Fruit fly (Drosophila melanogaster) whole organism, embryonic: ENCODE measurements around the gene RpS28a.

Experiments
- CG10366 ChIP-seq: fragments of 200-800 bp; sonication (Bioruptor generic); IDR thresholded peaks from 2 replicates; pipeline ENCODE4 v1.3.6; 2022; ENCODE audit warnings: missing biosample characterization, missing genetic modification characterization
- CG10565 ChIP-seq: fragments of 200-800 bp; sonication (Bioruptor generic); optimal IDR thresholded peaks from 3 replicates; lab custom pipeline; 2016; ENCODE audit warnings: missing biosample characterization, mild to moderate bottlenecking, missing genetic modification characterization
- CG11504 ChIP-seq: fragments of 200-800 bp; sonication (Bioruptor generic); optimal IDR thresholded peaks from 3 replicates; lab custom pipeline; 2019; ENCODE audit warnings: missing biosample characterization, mild to moderate bottlenecking, missing genetic modification characterization, moderate library complexity
- CG12942 ChIP-seq: fragments of 200-800 bp; sonication (Bioruptor generic); optimal IDR thresholded peaks from 3 replicates; lab custom pipeline; 2016; ENCODE audit warnings: missing biosample characterization, missing genetic modification characterization
- CG13287 ChIP-seq: fragments of 200-800 bp; sonication (Bioruptor generic); IDR thresholded peaks from 2 replicates; pipeline ENCODE4 v1.3.6; 2022; ENCODE audit warnings: missing biosample characterization, missing genetic modification characterization; ENCODE audit not compliant: partially characterized antibody
- CG13894 ChIP-seq: fragments of 200-800 bp; sonication (Bioruptor generic); optimal IDR thresholded peaks from 3 replicates; lab custom pipeline; 2018; ENCODE audit warnings: missing biosample characterization, mild to moderate bottlenecking, missing genetic modification characterization, moderate library complexity
- CG14965 ChIP-seq: fragments of 200-800 bp; sonication (Bioruptor generic); optimal IDR thresholded peaks from 2 replicates; lab custom pipeline; 2016; ENCODE audit warnings: missing biosample characterization, missing genetic modification characterization, borderline replicate concordance
- CG15479 ChIP-seq: fragments of 200-800 bp; sonication (Bioruptor generic); optimal IDR thresholded peaks from 3 replicates; lab custom pipeline; 2019; ENCODE audit warnings: missing biosample characterization, mild to moderate bottlenecking, missing genetic modification characterization, moderate library complexity
- CG1647 ChIP-seq: fragments of 200-800 bp; sonication (Bioruptor generic); optimal IDR thresholded peaks from 3 replicates; lab custom pipeline; 2016; ENCODE audit warnings: missing biosample characterization, missing genetic modification characterization
- CG18619 ChIP-seq: fragments of 200-800 bp; sonication (Bioruptor generic); optimal IDR thresholded peaks from 3 replicates; lab custom pipeline; 2017; ENCODE audit warnings: missing biosample characterization, mild to moderate bottlenecking, missing genetic modification characterization
- CG32767 ChIP-seq: fragments of 200-800 bp; sonication (Bioruptor generic); IDR thresholded peaks from 2 replicates; pipeline ENCODE4 v1.3.6; 2022; ENCODE audit warnings: missing biosample characterization, missing genetic modification characterization
- CG34224 ChIP-seq: fragments of 200-800 bp; sonication (Bioruptor generic); IDR thresholded peaks from 3 replicates; pipeline ENCODE4 v1.3.6; 2022; ENCODE audit warnings: missing biosample characterization, missing genetic modification characterization; ENCODE audit not compliant: partially characterized antibody
- CG4820 ChIP-seq: fragments of 200-800 bp; sonication (Bioruptor generic); optimal IDR thresholded peaks from 3 replicates; lab custom pipeline; 2016; ENCODE audit warnings: missing biosample characterization, missing genetic modification characterization
- CG4854 ChIP-seq: fragments of 200-800 bp; sonication (Bioruptor generic); optimal IDR thresholded peaks from 2 replicates; lab custom pipeline; 2016; ENCODE audit warnings: missing biosample characterization, missing genetic modification characterization, inconsistent platforms
- CG5953 ChIP-seq: fragments of 200-800 bp; sonication (Bioruptor generic); IDR thresholded peaks from 2 replicates; pipeline ENCODE4 v1.3.6; 2022; ENCODE audit warnings: missing biosample characterization, missing genetic modification characterization
- CG6689 ChIP-seq: fragments of 200-800 bp; sonication (Bioruptor generic); IDR thresholded peaks from 2 replicates; pipeline ENCODE4 v1.3.6; 2022; ENCODE audit warnings: missing biosample characterization, missing genetic modification characterization
- CG6765 ChIP-seq: fragments of 200-800 bp; sonication (Bioruptor generic); optimal IDR thresholded peaks from 3 replicates; lab custom pipeline; 2017; ENCODE audit warnings: missing biosample characterization, mild to moderate bottlenecking, missing genetic modification characterization
- CG8089 ChIP-seq: fragments of 200-800 bp; sonication (Bioruptor generic); optimal IDR thresholded peaks from 3 replicates; lab custom pipeline; 2016; ENCODE audit warnings: missing biosample characterization, missing genetic modification characterization
- Camta ChIP-seq: fragments of 200-800 bp; sonication (Bioruptor generic); optimal IDR thresholded peaks from 2 replicates; lab custom pipeline; 2016; ENCODE audit warnings: missing biosample characterization, missing genetic modification characterization
- D ChIP-seq, 2 experiments: fragments of 200-800 bp in 1 of 2; fragments of >200 bp in 1 of 2; sonication (Bioruptor generic) in 1 of 2; optimal IDR thresholded peaks; 2 replicates in 1 of 2; 3 replicates in 1 of 2; lab custom pipeline; 2017; ENCODE audit warnings: mild to moderate bottlenecking in 1 of 2, missing biosample characterization in 1 of 2, missing genetic modification characterization in 1 of 2, missing genetic modification reagents in 1 of 2
- Dek ChIP-seq: fragments of 200-800 bp; sonication (Bioruptor generic); optimal IDR thresholded peaks from 3 replicates; lab custom pipeline; 2019; ENCODE audit warnings: missing biosample characterization, mild to moderate bottlenecking, missing genetic modification characterization, moderate library complexity
- Eip74EF ChIP-seq, 2 experiments: fragments of 200-800 bp in 1 of 2; fragments of >200 bp in 1 of 2; sonication (Bioruptor generic) in 1 of 2; optimal IDR thresholded peaks; 2 replicates each; lab custom pipeline; 2017 to 2019; ENCODE audit warnings: missing biosample characterization in 2 of 2, missing genetic modification characterization in 2 of 2, mild to moderate bottlenecking in 1 of 2, moderate library complexity in 1 of 2
- Fer1 ChIP-seq: fragments of 200-800 bp; sonication (Bioruptor generic); optimal IDR thresholded peaks from 2 replicates; lab custom pipeline; 2017; ENCODE audit warnings: missing biosample characterization, mild to moderate bottlenecking, missing genetic modification characterization
- H2.0 ChIP-seq: fragments of 200-800 bp; sonication (Bioruptor generic); IDR thresholded peaks from 2 replicates; pipeline ENCODE4 v1.3.6; 2022; ENCODE audit warnings: missing biosample characterization, missing genetic modification characterization
- Lim3 ChIP-seq: fragments of 200-800 bp; sonication (Bioruptor generic); IDR thresholded peaks from 2 replicates; pipeline ENCODE4 v1.3.6; 2022; ENCODE audit warnings: missing biosample characterization, missing genetic modification characterization
- Mrtf ChIP-seq: fragments of 200-800 bp; sonication (Bioruptor generic); IDR thresholded peaks from 3 replicates; pipeline ENCODE4 v1.3.6; 2022; ENCODE audit warnings: missing biosample characterization, missing genetic modification characterization
- NC2α ChIP-seq: fragments of 200-800 bp; sonication (Bioruptor generic); optimal IDR thresholded peaks from 2 replicates; lab custom pipeline; 2016; ENCODE audit warnings: missing biosample characterization, missing genetic modification characterization
- NC2β ChIP-seq: fragments of 200-800 bp; sonication (Bioruptor generic); optimal IDR thresholded peaks from 2 replicates; lab custom pipeline; 2016; ENCODE audit warnings: missing biosample characterization, missing genetic modification characterization
- caup ChIP-seq: fragments of 200-800 bp; sonication (Bioruptor generic); optimal IDR thresholded peaks from 3 replicates; lab custom pipeline; 2017; ENCODE audit warnings: missing biosample characterization, mild to moderate bottlenecking, missing genetic modification characterization, moderate library complexity; ENCODE audit not compliant: severe bottlenecking
- eve ChIP-seq, 2 experiments: fragments of >200 bp; optimal IDR thresholded peaks; 2 replicates each; lab custom pipeline; 2017; ENCODE audit warnings: missing biosample characterization in 2 of 2, missing genetic modification characterization in 2 of 2
- fd102C ChIP-seq: fragments of 200-800 bp; sonication (Bioruptor generic); optimal IDR thresholded peaks from 2 replicates; lab custom pipeline; 2018; ENCODE audit warnings: missing biosample characterization, mild to moderate bottlenecking, missing genetic modification characterization, moderate library complexity
- fd96Cb ChIP-seq: fragments of 200-800 bp; sonication (Bioruptor generic); optimal IDR thresholded peaks from 2 replicates; lab custom pipeline; 2018; ENCODE audit warnings: missing biosample characterization, mild to moderate bottlenecking, missing genetic modification characterization, moderate library complexity
- gro ChIP-seq: fragments of 200-800 bp; sonication (Bioruptor generic); optimal IDR thresholded peaks from 2 replicates; lab custom pipeline; 2016; ENCODE audit warnings: missing biosample characterization, missing genetic modification characterization
- gsb-n ChIP-seq: fragments of 200-800 bp; sonication (Bioruptor generic); optimal IDR thresholded peaks from 3 replicates; lab custom pipeline; 2018; ENCODE audit warnings: missing biosample characterization, mild to moderate bottlenecking, missing genetic modification characterization
- ham ChIP-seq: fragments of 200-800 bp; sonication (Bioruptor generic); IDR thresholded peaks from 2 replicates; pipeline ENCODE4 v1.3.6; 2022; ENCODE audit warnings: missing biosample characterization, missing genetic modification characterization
- ind ChIP-seq: fragments of 200-800 bp; sonication (Bioruptor generic); optimal IDR thresholded peaks from 3 replicates; lab custom pipeline; 2016; ENCODE audit warnings: missing biosample characterization, missing genetic modification characterization
- lola ChIP-seq, 3 experiments: fragments of >200 bp in 2 of 3; fragments of 200-800 bp in 1 of 3; sonication (Bioruptor generic) in 1 of 3; optimal IDR thresholded peaks; 2 replicates each; lab custom pipeline; 2017 to 2019; ENCODE audit warnings: missing biosample characterization in 3 of 3, missing genetic modification characterization in 3 of 3, mild to moderate bottlenecking in 1 of 3, moderate library complexity in 1 of 3
- mirr ChIP-seq: fragments of 200-800 bp; sonication (Bioruptor generic); optimal IDR thresholded peaks from 3 replicates; lab custom pipeline; 2018; ENCODE audit warnings: missing biosample characterization, mild to moderate bottlenecking, missing genetic modification characterization
- mld ChIP-seq: fragments of 200-800 bp; sonication (Bioruptor generic); IDR thresholded peaks from 3 replicates; pipeline ENCODE4 v1.3.6; 2022; ENCODE audit warnings: missing biosample characterization, missing genetic modification characterization; ENCODE audit not compliant: partially characterized antibody
- nerfin-2 ChIP-seq: fragments of 200-800 bp; sonication (Bioruptor generic); IDR thresholded peaks from 2 replicates; pipeline ENCODE4 v1.3.6; 2022; ENCODE audit warnings: missing biosample characterization, missing genetic modification characterization; ENCODE audit not compliant: partially characterized antibody
- pnt ChIP-seq: fragments of 200-800 bp; sonication (Bioruptor generic); optimal IDR thresholded peaks from 3 replicates; lab custom pipeline; 2016; ENCODE audit warnings: missing biosample characterization, missing genetic modification characterization
- prd ChIP-seq, 3 experiments: fragments of >200 bp in 2 of 3; fragments of 200-800 bp in 1 of 3; sonication (Bioruptor generic) in 1 of 3; optimal IDR thresholded peaks in 2 of 3; IDR thresholded peaks in 1 of 3; 2 replicates in 2 of 3; 3 replicates in 1 of 3; pipeline versions ENCODE4 v1.3.6 to Lab custom; 2017 to 2022; ENCODE audit warnings: missing biosample characterization in 1 of 3, missing genetic modification characterization in 1 of 3
- sens ChIP-seq: fragments of 200-800 bp; sonication (Bioruptor generic); peaks from one replicate; lab custom pipeline; 2016; ENCODE audit warnings: missing biosample characterization, missing genetic modification characterization
- stc ChIP-seq: fragments of 200-800 bp; sonication (Bioruptor generic); IDR thresholded peaks from 2 replicates; pipeline ENCODE4 v1.3.6; 2022; ENCODE audit warnings: missing biosample characterization, missing genetic modification characterization
- trem ChIP-seq: fragments of 200-800 bp; optimal IDR thresholded peaks from 3 replicates; lab custom pipeline; 2019; ENCODE audit warnings: missing biosample characterization, mild to moderate bottlenecking, missing genetic modification characterization, moderate library complexity
- unpg ChIP-seq: fragments of 200-800 bp; sonication (Bioruptor generic); optimal IDR thresholded peaks from 3 replicates; lab custom pipeline; 2018; ENCODE audit warnings: missing biosample characterization, mild to moderate bottlenecking, missing genetic modification characterization, moderate library complexity
- usp ChIP-seq: fragments of >200 bp; optimal IDR thresholded peaks from 2 replicates; lab custom pipeline; 2017; ENCODE audit warnings: missing biosample characterization, missing genetic modification characterization
- yki ChIP-seq: fragments of >200 bp; optimal IDR thresholded peaks from 3 replicates; lab custom pipeline; 2018

Gene RpS28a

dm6 chr3R:29993134-29993533 lies 29.3 kb downstream of the RpS28a start, which contains the start of gene Acph-1 (continued):
- TF ChIP-seq CG13287 (GFP tag; lab: Robert Waterston, UW) (peak; percentile 36; the same call in 1 of the 2 replicates), CG18619 (GFP tag; lab: Kevin White, UChicago) (no peak), CG34224 (GFP tag; lab: Robert Waterston, UW) (0 out of 3 replicates have a peak, but pooled peaks have one; percentile 40), gro (no peak)
- TF ChIP-seq, all 482 proteins: peak for 25

- TF ChIP-seq CG4820 (GFP tag; lab: Kevin White, UChicago) (no peak), CG5953 (GFP tag; lab: Robert Waterston, UW) (no peak), yki (lab: Kevin White, UChicago) (no peak), CG13894 (no peak), CG8089 (GFP tag; lab: Kevin White, UChicago) (no peak), D (optimal IDR thresholded peaks at IDR 0.05; lab: Kevin White, UChicago) (no peak), D (GFP tag; optimal IDR thresholded peaks at IDR 0.05; lab: Kevin White, UChicago) (no peak), CG6689 (GFP tag; lab: Robert Waterston, UW) (no peak), CG15479 (no peak), stc (GFP tag; lab: Robert Waterston, UW) (no peak), Mrtf (GFP tag; lab: Robert Waterston, UW) (no peak), CG10366 (GFP tag; lab: Robert Waterston, UW) (no peak), lola (GFP tag; optimal IDR thresholded peaks at IDR 0.05; lab: Kevin White, UChicago) (no peak), Lim3 (GFP tag; lab: Robert Waterston, UW) (no peak), nerfin-2 (GFP tag; lab: Robert Waterston, UW) (no peak), CG4854 (no peak), eve (GFP tag; optimal IDR thresholded peaks at IDR 0.05; lab: Kevin White, UChicago) (no peak), CG14965 (GFP tag; lab: Kevin White, UChicago) (no peak), pnt (GFP tag; lab: Kevin White, UChicago) (no peak), caup (peak; percentile 38), H2.0 (GFP tag; lab: Robert Waterston, UW) (no peak), CG10565 (GFP tag; lab: Kevin White, UChicago) (no peak), mld (GFP tag; lab: Robert Waterston, UW) (no peak), CG11504 (no peak), NC2α (GFP tag; lab: Kevin White, UChicago) (no peak), CG32767 (GFP tag; lab: Robert Waterston, UW) (no peak), gsb-n (tag; lab: Kevin White, UChicago) (no peak), sens (peak; percentile 63), Fer1 (GFP tag; lab: Kevin White, UChicago) (peak; percentile 58), fd96Cb (tag; lab: Kevin White, UChicago) (no peak), ind (GFP tag; lab: Kevin White, UChicago) (no peak), CG6765 (GFP tag; lab: Kevin White, UChicago) (peak; percentile 50), usp (GFP tag; lab: Kevin White, UChicago) (no peak), mirr (GFP tag; lab: Kevin White, UChicago) (peak; percentile 17), Eip74EF (GFP tag; optimal IDR thresholded peaks at IDR 0.05; lab: Kevin White, UChicago) (peak in 1 of 2 experiments; percentile 7), CG12942 (no peak), ham (GFP tag; lab: Robert Waterston, UW) (no peak), fd102C (GFP tag; lab: Kevin White, UChicago) (no peak), unpg (GFP tag; lab: Kevin White, UChicago) (no peak), Dek (no peak), Camta (GFP tag; lab: Kevin White, UChicago) (no peak), CG1647 (GFP tag; lab: Kevin White, UChicago) (no peak), prd (optimal IDR thresholded peaks at IDR 0.05; lab: Kevin White, UChicago) (no peak), prd (GFP tag; IDR thresholded peaks at IDR 0.05; lab: Robert Waterston, UW) (no peak), trem (tag; lab: Kevin White, UChicago) (no peak), NC2β (GFP tag; lab: Kevin White, UChicago) (no peak)
These were observed 31.8 kb downstream of the RpS28a start for dm6 chr3R:29990681-29991080.
